Worm (Caenorhabditis elegans) whole organism, L4 larva: ENCODE measurements around the gene nas-9.

Experiments used
- F49E8.2 ChIP-seq: sonication (generic microtip); optimal IDR thresholded peaks from 2 replicates; lab custom pipeline; 2016; ENCODE audit warnings: missing compliant biosample characterization, mild to moderate bottlenecking, missing genetic modification characterization, borderline replicate concordance
- Y48G9A.11 ChIP-seq: fragments of 200-800 bp; sonication (Bioruptor generic); IDR thresholded peaks from 2 replicates; pipeline ENCODE4 v1.3.6; 2022; ENCODE audit warnings: missing genetic modification reagents, missing genetic modification characterization, missing compliant biosample characterization
- ceh-82 ChIP-seq: sonication (generic microtip); optimal IDR thresholded peaks from 2 replicates; lab custom pipeline; 2017; ENCODE audit warnings: missing biosample characterization, missing genetic modification characterization
- fos-1 ChIP-seq: fragments of 150-350 bp; optimal IDR thresholded peaks from 2 replicates; lab custom pipeline; 2014; ENCODE audit warnings: missing biosample characterization, missing genetic modification characterization
- lsy-2 ChIP-seq, 2 experiments: fragments of 150-350 bp in 1 of 2; sonication (generic microtip) in 1 of 2; optimal IDR thresholded peaks; 2 replicates each; lab custom pipeline; 2014 to 2017; ENCODE audit warnings: missing biosample characterization in 2 of 2, missing genetic modification characterization in 2 of 2
- mdl-1 ChIP-seq, 2 experiments: fragments of 150-350 bp in 1 of 2; sonication (generic microtip) in 1 of 2; optimal IDR thresholded peaks; 2 replicates each; lab custom pipeline; 2014 to 2017; ENCODE audit warnings: missing biosample characterization in 2 of 2, missing genetic modification characterization in 2 of 2
- php-3 ChIP-seq: fragments of 200-800 bp; sonication (Bioruptor generic); IDR thresholded peaks from 2 replicates; pipeline ENCODE4 v1.3.6; 2022; ENCODE audit warnings: missing genetic modification reagents, missing genetic modification characterization, missing compliant biosample characterization
- set-16 ChIP-seq: fragments of 200-800 bp; sonication (Bioruptor generic); IDR thresholded peaks from 2 replicates; pipeline ENCODE4 v1.3.6; 2022; ENCODE audit warnings: missing genetic modification reagents, missing genetic modification characterization, missing compliant biosample characterization
- snpc-1.2 ChIP-seq: fragments of 200-800 bp; sonication (Bioruptor generic); IDR thresholded peaks from 2 replicates; pipeline ENCODE4 v1.3.6; 2022; ENCODE audit warnings: missing genetic modification reagents, missing genetic modification characterization, missing compliant biosample characterization
- snpc-4 ChIP-seq: fragments of 150-350 bp; optimal IDR thresholded peaks from 2 replicates; lab custom pipeline; 2014; ENCODE audit warnings: missing biosample characterization, missing genetic modification characterization
- zag-1 ChIP-seq: fragments of 150-350 bp; optimal IDR thresholded peaks from 2 replicates; lab custom pipeline; 2014; ENCODE audit warnings: missing biosample characterization, missing genetic modification characterization

DNA sequence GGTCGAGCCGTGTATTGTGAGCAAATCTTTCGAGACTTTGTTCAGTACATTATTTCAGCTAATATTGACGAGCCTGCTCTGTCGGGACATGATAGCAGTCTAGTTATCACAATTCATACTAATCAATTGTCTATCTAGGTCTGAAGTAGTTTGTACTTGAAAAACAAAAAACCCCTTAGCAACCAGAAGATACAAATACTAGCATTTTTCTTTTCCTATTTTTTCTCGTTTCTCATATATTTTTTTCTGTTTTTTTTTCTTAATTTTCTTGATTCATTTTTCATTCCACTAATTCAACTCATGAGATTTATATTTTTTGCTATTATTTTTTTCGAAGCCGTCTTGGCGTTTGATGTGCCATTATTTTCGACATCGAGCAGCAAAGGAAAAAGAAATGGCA is 52.6 kb downstream of the nas-9 start, which contains the start of gene R02F11.9:
- no peak for TF ChIP-seq zag-1 (tag; lab: Kevin White, UChicago)
- TF ChIP-seq php-3 (GFP tag; lab: Robert Waterston, UW) = no peak
- TF ChIP-seq mdl-1 (tag; optimal IDR thresholded peaks at IDR 0.05; lab: Kevin White, UChicago) = no peak
- no peak for TF ChIP-seq fos-1 (tag; lab: Kevin White, UChicago)
- no peak for TF ChIP-seq lsy-2 (tag; optimal IDR thresholded peaks at IDR 0.05; lab: Kevin White, UChicago)
- no peak for TF ChIP-seq ceh-82 (tag; lab: Kevin White, UChicago)
- no peak for TF ChIP-seq set-16 (GFP tag; lab: Robert Waterston, UW)
- no peak for TF ChIP-seq snpc-4 (tag; lab: Kevin White, UChicago)
- TF ChIP-seq snpc-1.2 (GFP tag; lab: Robert Waterston, UW) = no peak
- TF ChIP-seq Y48G9A.11 (GFP tag; lab: Robert Waterston, UW) = no peak
- no peak for TF ChIP-seq F49E8.2 (tag; lab: Kevin White, UChicago)
